Fruit fly (Drosophila melanogaster): ENCODE results near the gene Tsp39D.

- TF ChIP-seq Myc (optimal IDR thresholded peaks at IDR 0.05) (no peak), Hr78 (GFP tag; optimal IDR thresholded peaks at IDR 0.05) (no peak), N (GFP tag; optimal IDR thresholded peaks at IDR 0.05) (no peak), Vsx2 (GFP tag; optimal IDR thresholded peaks at IDR 0.05; ENCODE audit: partially characterized antibody) (no peak), dsf (GFP tag; optimal IDR thresholded peaks at IDR 0.05; ENCODE audit: borderline replicate concordance) (no peak), pan (optimal IDR thresholded peaks at IDR 0.05) (no peak)
Observed at dm6 chr2L:21396714-21397654, 52.6 kb downstream of the Tsp39D start.

All from whole organism, wandering third instar larva.